Worm (Caenorhabditis elegans): Measurements from ENCODE around the gene nphp-4.

ce11 chrV:11800486-11800885 is 43.0 kb downstream of the nphp-4 start:
- TF ChIP-seq nhr-237 (tag; optimal IDR thresholded peaks at IDR 0.05) (no peak), hlh-1 (tag; optimal IDR thresholded peaks at IDR 0.05) (no peak), unc-62 (GFP tag; optimal IDR thresholded peaks at IDR 0.05) (no peak), nhr-12 (tag; optimal IDR thresholded peaks at IDR 0.05) (no peak), sem-2 (GFP tag; optimal IDR thresholded peaks at IDR 0.05) (no peak), elt-1 (tag; optimal IDR thresholded peaks at IDR 0.05; ENCODE audit: borderline replicate concordance, insufficient read depth) (no peak), snpc-4 (tag; optimal IDR thresholded peaks at IDR 0.05) (no peak), ztf-11 (tag; optimal IDR thresholded peaks at IDR 0.05) (no peak), ham-2 (GFP tag; optimal IDR thresholded peaks at IDR 0.05) (no peak)
